Fruit fly (Drosophila melanogaster): ENCODE measurements around the gene Gr66a.
A peak's percentile ranks its signal among the peaks of the same experiment; 100 is the strongest.

Gene Gr66a

DNA sequence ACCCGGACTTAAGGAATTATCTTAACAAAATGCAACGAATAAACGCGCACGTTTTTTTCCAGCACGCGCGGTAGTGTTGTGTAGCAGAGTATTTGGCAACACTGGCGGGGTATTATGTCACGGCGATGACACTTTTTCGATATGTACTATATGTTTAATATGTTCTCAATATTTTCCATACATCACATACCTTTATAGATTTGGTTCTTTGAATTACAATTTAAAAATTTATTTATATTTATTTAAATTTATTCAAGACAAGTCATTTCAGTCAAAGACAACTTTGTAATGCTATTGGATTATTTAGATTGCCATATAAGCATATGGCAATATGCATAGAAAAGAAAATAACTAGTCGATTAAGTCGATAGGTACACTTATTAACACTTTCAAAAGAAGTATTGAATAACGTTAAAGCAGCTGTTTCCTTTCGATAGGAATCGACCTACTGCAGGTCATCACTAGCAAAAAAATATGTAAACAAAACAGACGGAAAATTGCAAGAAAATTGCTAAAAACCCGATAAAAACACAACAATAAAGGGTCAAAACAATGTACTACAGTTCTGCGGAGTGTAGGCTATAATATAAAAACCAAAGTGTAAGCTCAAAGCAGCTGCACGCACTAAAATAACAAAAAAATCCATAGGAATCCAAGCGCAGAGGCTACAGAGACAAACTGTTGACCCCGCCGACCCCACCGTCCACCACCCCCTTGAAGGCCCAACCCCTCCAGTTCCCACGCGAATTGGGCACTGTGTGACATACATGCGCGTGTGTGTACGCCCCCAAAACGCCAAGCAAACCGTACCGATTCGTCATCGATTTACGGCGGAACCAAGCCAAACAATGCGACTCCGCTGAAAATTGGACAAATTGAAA, 39.6 kb upstream of the Gr66a start, which contains the start of the genes CG7182 and GAPcenA (continued):
- TF ChIP-seq Oli (tag; optimal IDR thresholded peaks at IDR 0.05) = peak; percentile 70
- peak; percentile 29 for TF ChIP-seq Spps (tag; optimal IDR thresholded peaks at IDR 0.05)
- TF ChIP-seq row (GFP tag; IDR thresholded peaks at IDR 0.05) = peak; percentile 85
- peak; percentile 86 for TF ChIP-seq Sry-δ (GFP tag; optimal IDR thresholded peaks at IDR 0.05)
- no peak for TF ChIP-seq CTCF (GFP tag; optimal IDR thresholded peaks at IDR 0.05)
- peak; percentile 36; the same call in 1 of the 2 replicates for TF ChIP-seq ranshi (GFP tag; IDR thresholded peaks at IDR 0.05)
- TF ChIP-seq CG8944 (GFP tag; optimal IDR thresholded peaks at IDR 0.05) = no peak
- TF ChIP-seq CG18011 (GFP tag; optimal IDR thresholded peaks at IDR 0.05) = no peak
- TF ChIP-seq dmrt99B (tag; optimal IDR thresholded peaks at IDR 0.05) = peak; percentile 51
- no peak for TF ChIP-seq CG15073 (GFP tag; optimal IDR thresholded peaks at IDR 0.05)
- no peak for TF ChIP-seq Hr39 (optimal IDR thresholded peaks at IDR 0.05)
- no peak for TF ChIP-seq rib (GFP tag; IDR thresholded peaks at IDR 0.05)
- no peak for TF ChIP-seq Mes4 (GFP tag; optimal IDR thresholded peaks at IDR 0.05)
- peak; percentile 10 for TF ChIP-seq CG13123 (GFP tag; optimal IDR thresholded peaks at IDR 0.05)
- TF ChIP-seq gsb-n (tag; optimal IDR thresholded peaks at IDR 0.05) = peak; percentile 66
- peak; percentile 1 to 15 for TF ChIP-seq chif (GFP tag; optimal IDR thresholded peaks at IDR 0.05)
- no peak for TF ChIP-seq peb (GFP tag; IDR thresholded peaks at IDR 0.05)
- peak; percentile 33 for TF ChIP-seq CG4404 (GFP tag; IDR thresholded peaks at IDR 0.05)
- peak; percentile 71 for TF ChIP-seq Abd-B (GFP tag; optimal IDR thresholded peaks at IDR 0.05)
- TF ChIP-seq CG2889 (GFP tag; IDR thresholded peaks at IDR 0.05) = no peak
- TF ChIP-seq gfzf (GFP tag; optimal IDR thresholded peaks at IDR 0.05) = no peak
- TF ChIP-seq Fer3 (tag; optimal IDR thresholded peaks at IDR 0.05) = peak; percentile 58
- TF ChIP-seq nerfin-1 (tag; optimal IDR thresholded peaks at IDR 0.05) = peak; percentile 67
- TF ChIP-seq Bteb2 (GFP tag; optimal IDR thresholded peaks at IDR 0.05) = peak; percentile 6
- peak; percentile 83 for TF ChIP-seq CG17829 (tag; optimal IDR thresholded peaks at IDR 0.05)
- peak; percentile 23 for TF ChIP-seq CG2202 (tag; optimal IDR thresholded peaks at IDR 0.05)
- peak; percentile 11 for TF ChIP-seq CG17802 (tag; optimal IDR thresholded peaks at IDR 0.05)
- TF ChIP-seq CG3281 (GFP tag; optimal IDR thresholded peaks at IDR 0.05) = peak; percentile 67
- TF ChIP-seq hkb (optimal IDR thresholded peaks at IDR 0.05) = no peak
- TF ChIP-seq hkb (GFP tag; IDR thresholded peaks at IDR 0.05) = no peak
- TF ChIP-seq Dll (GFP tag; IDR thresholded peaks at IDR 0.05; ENCODE audit: partially characterized antibody) = peak; percentile 72
- peak; percentile 53 for TF ChIP-seq MBD-R2 (GFP tag; IDR thresholded peaks at IDR 0.05)
- peak; percentile 31 for TF ChIP-seq CG3995 (GFP tag; optimal IDR thresholded peaks at IDR 0.05)
- peak in 1 of 2 experiments; percentile 46 for TF ChIP-seq insv (GFP tag; optimal IDR thresholded peaks at IDR 0.05)
- TF ChIP-seq Max (GFP tag; optimal IDR thresholded peaks at IDR 0.05) = peak; percentile 77
- TF ChIP-seq CG6254 (GFP tag; optimal IDR thresholded peaks at IDR 0.05) = no peak
- TF ChIP-seq al (GFP tag; IDR thresholded peaks at IDR 0.05) = peak; percentile 65
- peak; percentile 20 for TF ChIP-seq trh (GFP tag; optimal IDR thresholded peaks at IDR 0.05)
- peak; percentile 68 for TF ChIP-seq CG10147 (GFP tag; optimal IDR thresholded peaks at IDR 0.05)
- peak; percentile 56 for TF ChIP-seq CG18476 (GFP tag; optimal IDR thresholded peaks at IDR 0.05)
- no peak for TF ChIP-seq Atf-2 (GFP tag; optimal IDR thresholded peaks at IDR 0.05)
- no peak for TF ChIP-seq CG6854 (GFP tag; optimal IDR thresholded peaks at IDR 0.05)
- peak; percentile 34; the same call in 1 of the 2 replicates for TF ChIP-seq CG31224 (GFP tag; IDR thresholded peaks at IDR 0.05)
- no peak for TF ChIP-seq CG17568 (GFP tag; optimal IDR thresholded peaks at IDR 0.05)
- TF ChIP-seq CG6272 (GFP tag; IDR thresholded peaks at IDR 0.05) = peak; percentile 26; the same call in 1 of the 2 replicates
- TF ChIP-seq CG2678 (tag; optimal IDR thresholded peaks at IDR 0.05) = peak; percentile 82
- TF ChIP-seq CG17612 (GFP tag; IDR thresholded peaks at IDR 0.05) = no peak
- TF ChIP-seq mirr (GFP tag; optimal IDR thresholded peaks at IDR 0.05) = peak; percentile 36
- TF ChIP-seq CG2712 (tag; optimal IDR thresholded peaks at IDR 0.05) = peak; percentile 82
- TF ChIP-seq CG12942 (GFP tag; optimal IDR thresholded peaks at IDR 0.05) = peak; percentile 50
